Worm (Caenorhabditis elegans) whole organism, L4 larva: ENCODE results near the gene nlp-81.

Experiments used
- F37D6.2 ChIP-seq: sonication (generic microtip); optimal IDR thresholded peaks from 2 replicates; lab custom pipeline; 2016; ENCODE audit warnings: mild to moderate bottlenecking, missing genetic modification characterization, missing compliant biosample characterization
- Y48G9A.11 ChIP-seq: fragments of 200-800 bp; sonication (Bioruptor generic); IDR thresholded peaks from 2 replicates; pipeline ENCODE4 v1.3.6; 2022; ENCODE audit warnings: missing genetic modification reagents, missing genetic modification characterization, missing compliant biosample characterization
- ZK546.5 ChIP-seq, 2 experiments: sonication (generic microtip); optimal IDR thresholded peaks; 2 replicates each; lab custom pipeline; 2017; ENCODE audit warnings: missing biosample characterization in 2 of 2, missing genetic modification characterization in 2 of 2
- aha-1 ChIP-seq: fragments of 150-350 bp; peaks from one replicate; lab custom pipeline; 2014; ENCODE audit warnings: missing biosample characterization, missing genetic modification characterization
- aly-2 ChIP-seq: sonication (generic microtip); optimal IDR thresholded peaks from 2 replicates; lab custom pipeline; 2018; ENCODE audit warnings: missing biosample characterization, missing genetic modification characterization
- ceh-20 ChIP-seq: fragments of 200-800 bp; sonication (Bioruptor generic); IDR thresholded peaks from 2 replicates; pipeline ENCODE4 v1.3.6; 2022; ENCODE audit warnings: missing genetic modification reagents, missing genetic modification characterization, missing compliant biosample characterization
- ces-1 ChIP-seq: fragments of 150-350 bp; sonication (generic microtip); optimal IDR thresholded peaks from 4 replicates; lab custom pipeline; 2014; ENCODE audit warnings: missing biosample characterization, missing genetic modification reagents, missing genetic modification characterization
- cey-2 ChIP-seq: sonication (generic microtip); optimal IDR thresholded peaks from 3 replicates; lab custom pipeline; 2017; ENCODE audit warnings: missing genetic modification characterization, mild to moderate bottlenecking, missing compliant biosample characterization, antibody characterized with exemption, borderline replicate concordance; ENCODE audit not compliant: insufficient read depth
- ctbp-1 ChIP-seq: fragments of 200-800 bp; sonication (Bioruptor generic); IDR thresholded peaks from 2 replicates; pipeline ENCODE4 v1.3.6; 2022; ENCODE audit warnings: missing genetic modification reagents, missing genetic modification characterization, missing compliant biosample characterization
- dmd-9 ChIP-seq: fragments of 200-800 bp; sonication (Bioruptor generic); IDR thresholded peaks from 2 replicates; pipeline ENCODE4 v1.3.6; 2022; ENCODE audit warnings: missing genetic modification reagents, missing genetic modification characterization, missing compliant biosample characterization
- dpl-1 ChIP-seq: fragments of 150-350 bp; optimal IDR thresholded peaks from 2 replicates; lab custom pipeline; 2014; ENCODE audit warnings: missing biosample characterization, missing genetic modification reagents, missing genetic modification characterization
- dve-1 ChIP-seq: sonication (generic microtip); optimal IDR thresholded peaks from 2 replicates; lab custom pipeline; 2017; ENCODE audit warnings: antibody characterized with exemption, mild to moderate bottlenecking, missing genetic modification characterization, missing compliant biosample characterization; ENCODE audit not compliant: insufficient read depth
- egl-43 ChIP-seq: fragments of 200-800 bp; sonication (Bioruptor generic); IDR thresholded peaks from 2 replicates; pipeline ENCODE4 v1.3.6; 2022; ENCODE audit warnings: missing genetic modification reagents, missing genetic modification characterization, missing compliant biosample characterization
- fkh-10 ChIP-seq: fragments of 150-350 bp; optimal IDR thresholded peaks from 2 replicates; lab custom pipeline; 2014; ENCODE audit warnings: missing biosample characterization, missing genetic modification reagents, missing genetic modification characterization
- fos-1 ChIP-seq: fragments of 150-350 bp; optimal IDR thresholded peaks from 2 replicates; lab custom pipeline; 2014; ENCODE audit warnings: missing biosample characterization, missing genetic modification characterization
- hlh-11 ChIP-seq: fragments of 200-800 bp; sonication (Bioruptor generic); optimal IDR thresholded peaks from 2 replicates; lab custom pipeline; 2018; ENCODE audit warnings: mild to moderate bottlenecking, missing genetic modification characterization, missing compliant biosample characterization
- hlh-30 ChIP-seq: sonication (generic microtip); optimal IDR thresholded peaks from 2 replicates; lab custom pipeline; 2017; ENCODE audit warnings: antibody characterized with exemption, mild to moderate bottlenecking, missing genetic modification characterization, missing compliant biosample characterization; ENCODE audit not compliant: insufficient read depth
- hmg-1.1 ChIP-seq: fragments of 200-800 bp; sonication (Bioruptor generic); IDR thresholded peaks from 2 replicates; pipeline ENCODE4 v1.3.6; 2022; ENCODE audit warnings: missing genetic modification reagents, missing genetic modification characterization, missing compliant biosample characterization
- lin-38 ChIP-seq: fragments of 200-800 bp; sonication (Bioruptor generic); IDR thresholded peaks from 2 replicates; pipeline ENCODE4 v1.3.6; 2022; ENCODE audit warnings: missing genetic modification reagents, missing genetic modification characterization, missing compliant biosample characterization
- lir-3 ChIP-seq: sonication (generic microtip); optimal IDR thresholded peaks from 2 replicates; lab custom pipeline; 2016; ENCODE audit warnings: mild to moderate bottlenecking, missing genetic modification characterization, missing compliant biosample characterization
- lsy-2 ChIP-seq, 2 experiments: fragments of 150-350 bp in 1 of 2; sonication (generic microtip) in 1 of 2; optimal IDR thresholded peaks; 2 replicates each; lab custom pipeline; 2014 to 2017; ENCODE audit warnings: missing biosample characterization in 2 of 2, missing genetic modification characterization in 2 of 2
- madf-5 ChIP-seq, 2 experiments: fragments of 200-800 bp; sonication (Bioruptor generic); IDR thresholded peaks; 2 replicates each; pipeline ENCODE4 v1.3.6; 2022; ENCODE audit warnings: missing compliant biosample characterization in 2 of 2, missing genetic modification characterization in 2 of 2
- mdl-1 ChIP-seq, 2 experiments: fragments of 150-350 bp in 1 of 2; sonication (generic microtip) in 1 of 2; optimal IDR thresholded peaks; 2 replicates each; lab custom pipeline; 2014 to 2017; ENCODE audit warnings: missing biosample characterization in 2 of 2, missing genetic modification characterization in 2 of 2
- mdt-29 ChIP-seq: fragments of 200-800 bp; sonication (Bioruptor generic); IDR thresholded peaks from 2 replicates; pipeline ENCODE4 v1.3.6; 2022; ENCODE audit warnings: missing genetic modification reagents, missing genetic modification characterization, missing compliant biosample characterization
- mep-1 ChIP-seq: fragments of 150-350 bp; sonication (generic microtip); optimal IDR thresholded peaks from 3 replicates; lab custom pipeline; 2014; ENCODE audit warnings: missing biosample characterization, missing genetic modification characterization
- mes-2 ChIP-seq: sonication (generic microtip); optimal IDR thresholded peaks from 2 replicates; lab custom pipeline; 2016; ENCODE audit warnings: missing genotype, mild to moderate bottlenecking, missing genetic modification characterization, missing compliant biosample characterization; ENCODE audit not compliant: poor library complexity, severe bottlenecking
- mxl-3 ChIP-seq: fragments of 200-800 bp; sonication (Bioruptor generic); optimal IDR thresholded peaks from 2 replicates; lab custom pipeline; 2018; ENCODE audit warnings: mild to moderate bottlenecking, missing genetic modification characterization, missing compliant biosample characterization
- nhr-11 ChIP-seq: fragments of 150-350 bp; optimal IDR thresholded peaks from 2 replicates; lab custom pipeline; 2014; ENCODE audit warnings: missing biosample characterization, missing genetic modification characterization
- nhr-28 ChIP-seq: fragments of 150-350 bp; optimal IDR thresholded peaks from 2 replicates; lab custom pipeline; 2014; ENCODE audit warnings: missing biosample characterization, missing genetic modification characterization
- nhr-41 ChIP-seq: fragments of 200-800 bp; sonication (Bioruptor generic); IDR thresholded peaks from 2 replicates; pipeline ENCODE4 v1.3.6; 2022; ENCODE audit warnings: missing genetic modification reagents, missing genetic modification characterization, missing compliant biosample characterization
- nhr-42 ChIP-seq: fragments of 200-800 bp; sonication (Bioruptor generic); IDR thresholded peaks from 2 replicates; pipeline ENCODE4 v1.3.6; 2022; ENCODE audit warnings: missing genetic modification characterization, missing compliant biosample characterization
- nhr-48 ChIP-seq: sonication (generic microtip); optimal IDR thresholded peaks from 2 replicates; lab custom pipeline; 2016; ENCODE audit warnings: mild to moderate bottlenecking, missing genetic modification characterization, missing compliant biosample characterization
- nhr-6 ChIP-seq: fragments of 150-350 bp; optimal IDR thresholded peaks from 2 replicates; lab custom pipeline; 2014; ENCODE audit warnings: missing biosample characterization, missing genetic modification characterization
- pqm-1 ChIP-seq: sonication (generic microtip); optimal IDR thresholded peaks from 2 replicates; lab custom pipeline; 2017; ENCODE audit warnings: missing biosample characterization, missing genetic modification characterization
- rbr-2 ChIP-seq: sonication (generic microtip); optimal IDR thresholded peaks from 2 replicates; lab custom pipeline; 2016; ENCODE audit warnings: missing genotype, missing genetic modification characterization, missing compliant biosample characterization
- set-16 ChIP-seq: fragments of 200-800 bp; sonication (Bioruptor generic); IDR thresholded peaks from 2 replicates; pipeline ENCODE4 v1.3.6; 2022; ENCODE audit warnings: missing genetic modification reagents, missing genetic modification characterization, missing compliant biosample characterization
- snpc-4 ChIP-seq: fragments of 150-350 bp; optimal IDR thresholded peaks from 2 replicates; lab custom pipeline; 2014; ENCODE audit warnings: missing biosample characterization, missing genetic modification characterization
- spr-1 ChIP-seq: sonication (generic microtip); optimal IDR thresholded peaks from 2 replicates; lab custom pipeline; 2016; ENCODE audit warnings: mild to moderate bottlenecking, missing genetic modification characterization, missing compliant biosample characterization
- unc-62 ChIP-seq, 3 experiments: fragments of 150-350 bp in 1 of 3; sonication (generic microtip); optimal IDR thresholded peaks in 2 of 3; peaks in 1 of 3; 1 replicate in 1 of 3; 2 replicates in 2 of 3; lab custom pipeline; 2014 to 2017; ENCODE audit warnings: missing biosample characterization in 3 of 3, missing genetic modification characterization in 3 of 3, missing genetic modification reagents in 3 of 3, missing genotype in 1 of 3

nlp-81 gene

ce11 chrIV:3158175-3158574 is 17.7 kb downstream of the nlp-81 start (continued):
- no peak for TF ChIP-seq dmd-9 (GFP tag; lab: Robert Waterston, UW)
- TF ChIP-seq, all 104 proteins: peak for 18

ce11 chrIV:3151061-3151460 is 24.9 kb downstream of the nlp-81 start, which contains the start of gene T23E1.1:
Gene T23E1.1 (plus strand): TSS chrIV:3151361.
- TF ChIP-seq cey-2 (tag; lab: Kevin White, UChicago) (no peak), spr-1 (no peak)

ce11 chrIV:3145587-3145986 is 30.3 kb downstream of the nlp-81 start, which contains the start of gene T23E1.3:
Gene T23E1.3 (plus strand): TSS chrIV:3145887.
- TF ChIP-seq mxl-3 (no peak), hlh-11 (no peak), unc-62 (GFP tag; optimal IDR thresholded peaks at IDR 0.05 in 1 of 2; lab: Kevin White, UChicago) (peak in 1 of 2 experiments; percentile 47), unc-62 (tag; optimal IDR thresholded peaks at IDR 0.05; lab: Kevin White, UChicago) (no peak), mes-2 (tag; lab: Kevin White, UChicago) (no peak), aly-2 (tag; lab: Kevin White, UChicago) (no peak)

ce11 chrIV:3142249-3142648 is 33.7 kb downstream of the nlp-81 start:
- peak; percentile 78 for TF ChIP-seq lin-38
- TF ChIP-seq, all 104 proteins: peak for 1; not testable (repeated sequence) for 103

ce11 chrIV:3136493-3136892 is 39.4 kb downstream of the nlp-81 start:
- peak; percentile 10 for TF ChIP-seq dpl-1 (GFP tag; lab: Kevin White, UChicago)
- no peak for TF ChIP-seq egl-43
- peak; percentile 54 for TF ChIP-seq lin-38
- no peak for TF ChIP-seq mdt-29 (GFP tag; lab: Robert Waterston, UW)
- TF ChIP-seq lsy-2 (tag; optimal IDR thresholded peaks at IDR 0.05; lab: Kevin White, UChicago), result peak in 1 of 2 experiments; percentile 56
- peak; percentile 33 for TF ChIP-seq aha-1 (tag; lab: Kevin White, UChicago)
- TF ChIP-seq mes-2 (tag; lab: Kevin White, UChicago), result peak; percentile 58
- no peak for TF ChIP-seq nhr-42
- no peak for TF ChIP-seq nhr-48 (tag; lab: Kevin White, UChicago)
- TF ChIP-seq pqm-1 (tag; lab: Kevin White, UChicago), result no peak
- TF ChIP-seq, all 104 proteins: peak for 5

- peak; percentile 19 to 54 for TF ChIP-seq lsy-2 (tag; optimal IDR thresholded peaks at IDR 0.05; lab: Kevin White, UChicago)
- TF ChIP-seq fkh-10, result peak; percentile 70
- TF ChIP-seq fos-1 (tag; lab: Kevin White, UChicago), result no peak
- peak; percentile 57 for TF ChIP-seq set-16 (GFP tag; lab: Robert Waterston, UW)
- no peak for TF ChIP-seq lir-3
- TF ChIP-seq nhr-48 (tag; lab: Kevin White, UChicago), result no peak
- TF ChIP-seq aha-1 (tag; lab: Kevin White, UChicago), result peak; percentile 97
- peak; percentile 63; the same call in 1 of the 2 replicates for TF ChIP-seq egl-43
- TF ChIP-seq nhr-41 (GFP tag; lab: Robert Waterston, UW), result no peak
- peak; percentile 73 for TF ChIP-seq mep-1 (tag; lab: Kevin White, UChicago)
- TF ChIP-seq snpc-4 (tag; lab: Kevin White, UChicago), result no peak
- TF ChIP-seq madf-5 (GFP tag; IDR thresholded peaks at IDR 0.05; lab: Robert Waterston, UW), result no peak
- TF ChIP-seq ceh-20 (GFP tag; lab: Robert Waterston, UW), result no peak
- peak in 1 of 2 experiments; percentile 39 for TF ChIP-seq mdl-1 (tag; optimal IDR thresholded peaks at IDR 0.05; lab: Kevin White, UChicago)
- TF ChIP-seq nhr-28, result no peak
- no peak for TF ChIP-seq Y48G9A.11 (GFP tag; lab: Robert Waterston, UW)
- peak; percentile 33 for TF ChIP-seq mes-2 (tag; lab: Kevin White, UChicago)
- peak; percentile 17 for TF ChIP-seq nhr-11 (tag; lab: Kevin White, UChicago)
- TF ChIP-seq hlh-11, result peak; percentile 37
- peak; percentile 50; the same call in 1 of the 2 replicates for TF ChIP-seq ctbp-1
- peak; percentile 4 for TF ChIP-seq ces-1 (GFP tag; lab: Kevin White, UChicago)
- TF ChIP-seq F37D6.2, result peak; percentile 56
- TF ChIP-seq hlh-30 (tag; lab: Kevin White, UChicago), result peak; percentile 38
- no peak for TF ChIP-seq ZK546.5 (tag; optimal IDR thresholded peaks at IDR 0.05; lab: Kevin White, UChicago)
- TF ChIP-seq nhr-6 (tag; lab: Kevin White, UChicago), result no peak
- TF ChIP-seq unc-62 (GFP tag; optimal IDR thresholded peaks at IDR 0.05 in 1 of 2; lab: Kevin White, UChicago), result peak in 1 of 2 experiments; percentile 78
- no peak for TF ChIP-seq unc-62 (tag; optimal IDR thresholded peaks at IDR 0.05; lab: Kevin White, UChicago)
- peak; percentile 74 for TF ChIP-seq rbr-2 (tag; lab: Kevin White, UChicago)
- TF ChIP-seq hmg-1.1 (GFP tag; lab: Robert Waterston, UW), result peak; percentile 82
- no peak for TF ChIP-seq dve-1 (tag; lab: Kevin White, UChicago)
Observed at ce11 chrIV:3135000-3135399, 40.9 kb downstream of the nlp-81 start.
